Worm (Caenorhabditis elegans) whole organism, L4 larva: ENCODE measurements around the gene daf-2.

ENCODE experiments used
- F49E8.2 ChIP-seq: sonication (generic microtip); optimal IDR thresholded peaks from 2 replicates; lab custom pipeline; 2016; ENCODE audit warnings: missing compliant biosample characterization, mild to moderate bottlenecking, missing genetic modification characterization, borderline replicate concordance
- ceh-44 ChIP-seq: fragments of 200-800 bp; sonication (Bioruptor generic); IDR thresholded peaks from 2 replicates; pipeline ENCODE4 v1.3.6; 2022; ENCODE audit warnings: missing genetic modification reagents, missing genetic modification characterization, missing compliant biosample characterization
- daf-19 ChIP-seq: fragments of 200-800 bp; sonication (Bioruptor generic); conservative IDR thresholded peaks from 2 replicates; pipeline ENCODE4 v1.3.6; 2022; ENCODE audit warnings: missing genetic modification characterization, missing compliant biosample characterization
- gei-8 ChIP-seq: fragments of 200-800 bp; sonication (Bioruptor generic); optimal IDR thresholded peaks from 2 replicates; lab custom pipeline; 2018; ENCODE audit warnings: mild to moderate bottlenecking, missing genetic modification characterization, missing compliant biosample characterization
- mdl-1 ChIP-seq, 2 experiments: fragments of 150-350 bp in 1 of 2; sonication (generic microtip) in 1 of 2; optimal IDR thresholded peaks; 2 replicates each; lab custom pipeline; 2014 to 2017; ENCODE audit warnings: missing biosample characterization in 2 of 2, missing genetic modification characterization in 2 of 2
- nhr-77 ChIP-seq: fragments of 150-350 bp; optimal IDR thresholded peaks from 2 replicates; lab custom pipeline; 2014; ENCODE audit warnings: missing biosample characterization, missing genetic modification characterization
- snpc-4 ChIP-seq: fragments of 150-350 bp; optimal IDR thresholded peaks from 2 replicates; lab custom pipeline; 2014; ENCODE audit warnings: missing biosample characterization, missing genetic modification characterization
- unc-39 ChIP-seq: sonication (generic microtip); optimal IDR thresholded peaks from 2 replicates; lab custom pipeline; 2017; ENCODE audit warnings: missing biosample characterization, missing genetic modification characterization
- zag-1 ChIP-seq: fragments of 150-350 bp; optimal IDR thresholded peaks from 2 replicates; lab custom pipeline; 2014; ENCODE audit warnings: missing biosample characterization, missing genetic modification characterization
- zip-11 ChIP-seq: fragments of 200-800 bp; sonication (Bioruptor generic); IDR thresholded peaks from 2 replicates; pipeline ENCODE4 v1.3.6; 2022; ENCODE audit warnings: missing genetic modification characterization, missing compliant biosample characterization

DNA sequence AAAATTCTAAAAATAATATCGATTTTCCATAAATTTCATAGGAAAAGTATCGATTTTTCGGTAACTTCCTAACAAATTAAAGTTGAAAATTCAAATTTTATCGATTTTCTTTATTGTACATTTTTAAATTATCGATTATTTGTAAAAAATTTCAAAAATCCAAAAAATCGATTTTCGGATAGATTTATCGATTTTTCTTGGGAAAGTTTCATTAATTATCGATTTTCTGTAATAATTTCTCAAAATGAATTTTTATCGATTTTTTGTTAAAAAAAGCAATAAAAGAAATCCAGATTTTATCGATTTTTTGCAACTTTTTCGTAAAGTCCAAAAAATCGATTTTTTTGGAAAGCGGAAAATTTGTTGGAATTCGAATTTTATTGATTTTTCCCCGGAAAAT is 46.7 kb downstream of the daf-2 start:
- no peak for TF ChIP-seq zip-11 (GFP tag; lab: Robert Waterston, UW)
- TF ChIP-seq daf-19 (GFP tag; lab: Robert Waterston, UW) = no peak
- TF ChIP-seq zag-1 (tag; lab: Kevin White, UChicago) = no peak
- no peak for TF ChIP-seq nhr-77
- no peak for TF ChIP-seq ceh-44 (GFP tag; lab: Robert Waterston, UW)
- no peak for TF ChIP-seq mdl-1 (tag; optimal IDR thresholded peaks at IDR 0.05; lab: Kevin White, UChicago)
- no peak for TF ChIP-seq gei-8
- no peak for TF ChIP-seq unc-39 (tag; lab: Kevin White, UChicago)
- TF ChIP-seq snpc-4 = no peak
- no peak for TF ChIP-seq F49E8.2 (tag; lab: Kevin White, UChicago)
